Worm (Caenorhabditis elegans) whole organism, mixed stage, embryonic: ENCODE data around the gene bath-3.

Experiments
- M03D4.4 ChIP-seq: sonication (generic microtip); optimal IDR thresholded peaks from 2 replicates; lab custom pipeline; 2017; ENCODE audit warnings: mild to moderate bottlenecking, missing genetic modification characterization, missing compliant biosample characterization
- lin-32 ChIP-seq: fragments of 200-800 bp; sonication (Bioruptor generic); optimal IDR thresholded peaks from 2 replicates; lab custom pipeline; 2018; ENCODE audit warnings: mild to moderate bottlenecking, missing genetic modification characterization, missing compliant biosample characterization
- mep-1 ChIP-seq: fragments of 150-350 bp; optimal IDR thresholded peaks from 2 replicates; lab custom pipeline; 2017; ENCODE audit warnings: missing biosample characterization, missing genetic modification reagents, missing genetic modification characterization, inconsistent platforms
- nhr-12 ChIP-seq: fragments of 150-350 bp; optimal IDR thresholded peaks from 2 replicates; lab custom pipeline; 2014; ENCODE audit warnings: missing biosample characterization, missing genetic modification characterization
- nhr-237 ChIP-seq: fragments of 150-350 bp; optimal IDR thresholded peaks from 2 replicates; lab custom pipeline; 2014; ENCODE audit warnings: missing biosample characterization, missing genetic modification characterization
- nhr-28 ChIP-seq: fragments of 150-350 bp; optimal IDR thresholded peaks from 2 replicates; lab custom pipeline; 2014; ENCODE audit warnings: missing biosample characterization, missing genetic modification characterization
- pha-4 ChIP-seq: fragments of 150-350 bp; optimal IDR thresholded peaks from 2 replicates; lab custom pipeline; 2018; ENCODE audit warnings: missing biosample characterization, missing genetic modification reagents, missing genetic modification characterization
- snpc-4 ChIP-seq: fragments of 150-350 bp; optimal IDR thresholded peaks from 2 replicates; lab custom pipeline; 2014; ENCODE audit warnings: missing biosample characterization, missing genetic modification characterization
- tbx-8 ChIP-seq: fragments of 200-800 bp; sonication (Bioruptor generic); optimal IDR thresholded peaks from 2 replicates; lab custom pipeline; 2018; ENCODE audit warnings: mild to moderate bottlenecking, missing genetic modification characterization, moderate library complexity, missing compliant biosample characterization
- ztf-11 ChIP-seq: fragments of 150-350 bp; optimal IDR thresholded peaks from 2 replicates; lab custom pipeline; 2014; ENCODE audit warnings: missing biosample characterization, missing genetic modification characterization

DNA sequence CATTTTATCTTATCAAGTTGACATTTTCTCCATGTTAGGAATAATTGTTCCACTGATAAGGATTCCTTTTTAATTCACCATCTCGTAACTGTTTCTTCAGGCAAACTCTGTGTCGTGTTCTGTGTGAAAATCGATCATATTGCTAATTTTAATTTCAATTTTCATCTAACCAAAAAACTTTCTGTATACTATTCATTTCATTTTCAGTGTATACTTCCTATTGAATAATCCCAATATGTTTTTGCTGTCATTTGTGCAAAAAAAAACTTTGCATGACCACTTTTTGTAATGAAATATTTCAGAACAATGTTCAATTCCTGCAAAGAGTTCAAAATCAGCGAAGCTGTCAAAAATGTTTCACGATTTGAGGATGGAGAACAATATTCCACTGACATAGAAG lies 43.3 kb downstream of the bath-3 start, which contains the start of gene Y16E11A.4:
- no peak for TF ChIP-seq pha-4
- no peak for TF ChIP-seq M03D4.4 (tag; lab: Kevin White, UChicago)
- TF ChIP-seq nhr-28 = no peak
- no peak for TF ChIP-seq nhr-12 (tag; lab: Kevin White, UChicago)
- TF ChIP-seq nhr-237 (tag; lab: Kevin White, UChicago) = no peak
- TF ChIP-seq lin-32 (GFP tag; lab: Kevin White, UChicago) = no peak
- no peak for TF ChIP-seq snpc-4
- no peak for TF ChIP-seq mep-1 (tag; lab: Kevin White, UChicago)
- TF ChIP-seq tbx-8 (GFP tag; lab: Kevin White, UChicago) = no peak
- TF ChIP-seq ztf-11 = no peak
